Worm (Caenorhabditis elegans) whole organism, early embryonic: ENCODE results near the gene F43E2.11.

Experiments used
- F13C5.2 ChIP-seq: sonication (generic microtip); optimal IDR thresholded peaks from 2 replicates; lab custom pipeline; 2017; ENCODE audit warnings: mild to moderate bottlenecking, missing genetic modification characterization, inconsistent platforms, missing compliant biosample characterization
- aly-1 ChIP-seq: sonication (generic microtip); optimal IDR thresholded peaks from 2 replicates; lab custom pipeline; 2016; ENCODE audit warnings: missing genetic modification characterization, missing compliant biosample characterization
- ama-1 ChIP-seq: fragments of 150-350 bp; optimal IDR thresholded peaks from 2 replicates; lab custom pipeline; 2014
- ceh-13 ChIP-seq: fragments of 200-800 bp; sonication (Bioruptor generic); optimal IDR thresholded peaks from 2 replicates; lab custom pipeline; 2018; ENCODE audit warnings: mild to moderate bottlenecking, missing genetic modification characterization, missing compliant biosample characterization
- flt-1 ChIP-seq: fragments of 200-800 bp; sonication (Bioruptor generic); IDR thresholded peaks from 2 replicates; pipeline ENCODE4 v1.3.6; 2022; ENCODE audit warnings: missing genetic modification characterization, missing compliant biosample characterization
- hmbx-1 ChIP-seq: sonication (generic microtip); optimal IDR thresholded peaks from 2 replicates; lab custom pipeline; 2016; ENCODE audit warnings: mild to moderate bottlenecking, missing genetic modification characterization, missing compliant biosample characterization
- hmg-4 ChIP-seq: fragments of 200-800 bp; sonication (Bioruptor generic); optimal IDR thresholded peaks from 2 replicates; lab custom pipeline; 2018; ENCODE audit warnings: mild to moderate bottlenecking, missing genetic modification characterization, missing compliant biosample characterization
- pes-1 ChIP-seq: fragments of 200-800 bp; sonication (Bioruptor generic); IDR thresholded peaks from 2 replicates; pipeline ENCODE4 v1.3.6; 2022; ENCODE audit warnings: missing genetic modification reagents, missing genetic modification characterization, missing compliant biosample characterization
- scrt-1 ChIP-seq: fragments of 200-800 bp; sonication (Bioruptor generic); IDR thresholded peaks from 2 replicates; pipeline ENCODE4 v1.3.6; 2022; ENCODE audit warnings: missing genetic modification characterization, missing compliant biosample characterization
- sea-1 ChIP-seq: fragments of 200-800 bp; sonication (Bioruptor generic); conservative IDR thresholded peaks from 2 replicates; pipeline ENCODE4 v1.3.6; 2022; ENCODE audit warnings: missing genetic modification characterization, missing compliant biosample characterization

- TF ChIP-seq hmbx-1 (no peak), ama-1 (lab: Kevin White, UChicago) (no peak), flt-1 (GFP tag; lab: Robert Waterston, UW) (no peak), F13C5.2 (tag; lab: Kevin White, UChicago) (no peak), sea-1 (no peak), hmg-4 (GFP tag; lab: Kevin White, UChicago) (no peak), scrt-1 (no peak), ceh-13 (GFP tag; lab: Kevin White, UChicago) (no peak), pes-1 (GFP tag; lab: Robert Waterston, UW) (no peak), aly-1 (tag; lab: Kevin White, UChicago) (no peak)
Observed at ce11 chrII:7374143-7374542, 4.0 kb upstream of the F43E2.11 start, which contains the start of the genes mtch-1 and rpb-4.
